Worm (Caenorhabditis elegans) whole organism, midembryonic: Measurements from ENCODE around the gene ebax-1.

Experiments used
- T22C8.4 ChIP-seq: fragments of 200-800 bp; sonication (Bioruptor generic); IDR thresholded peaks from 2 replicates; pipeline ENCODE4 v1.3.6; 2022; ENCODE audit warnings: missing genetic modification characterization, missing compliant biosample characterization
- cog-1 ChIP-seq: sonication (generic microtip); optimal IDR thresholded peaks from 2 replicates; lab custom pipeline; 2016; ENCODE audit warnings: missing genetic modification characterization, missing compliant biosample characterization
- flt-1 ChIP-seq: fragments of 200-800 bp; sonication (Bioruptor generic); IDR thresholded peaks from 2 replicates; pipeline ENCODE4 v1.3.6; 2022; ENCODE audit warnings: missing genetic modification characterization, missing compliant biosample characterization
- klf-2 ChIP-seq: fragments of 200-800 bp; sonication (Bioruptor generic); conservative IDR thresholded peaks from 2 replicates; pipeline ENCODE4 v1.3.6; 2022; ENCODE audit warnings: missing genetic modification reagents, missing genetic modification characterization, missing compliant biosample characterization
- med-1 ChIP-seq: sonication (generic microtip); optimal IDR thresholded peaks from 2 replicates; lab custom pipeline; 2017; ENCODE audit warnings: missing genetic modification characterization, mild to moderate bottlenecking, missing compliant biosample characterization, antibody characterized with exemption, missing genetic modification reagents; ENCODE audit not compliant: insufficient read depth
- ref-1 ChIP-seq: fragments of 200-800 bp; sonication (Bioruptor generic); conservative IDR thresholded peaks from 2 replicates; pipeline ENCODE4 v1.3.6; 2022; ENCODE audit warnings: missing genetic modification reagents, missing genetic modification characterization, missing compliant biosample characterization
- tab-1 ChIP-seq: fragments of 200-800 bp; sonication (Bioruptor generic); IDR thresholded peaks from 2 replicates; pipeline ENCODE4 v1.3.6; 2022; ENCODE audit warnings: missing genetic modification characterization, missing compliant biosample characterization
- ztf-23 ChIP-seq: fragments of 200-800 bp; sonication (Bioruptor generic); IDR thresholded peaks from 2 replicates; pipeline ENCODE4 v1.3.6; 2022; ENCODE audit warnings: missing genetic modification reagents, missing genetic modification characterization, missing compliant biosample characterization
- ztf-29 ChIP-seq: fragments of 200-800 bp; sonication (Bioruptor generic); IDR thresholded peaks from 2 replicates; pipeline ENCODE4 v1.3.6; 2022; ENCODE audit warnings: missing genetic modification reagents, missing genetic modification characterization, missing compliant biosample characterization

Gene ebax-1

DNA sequence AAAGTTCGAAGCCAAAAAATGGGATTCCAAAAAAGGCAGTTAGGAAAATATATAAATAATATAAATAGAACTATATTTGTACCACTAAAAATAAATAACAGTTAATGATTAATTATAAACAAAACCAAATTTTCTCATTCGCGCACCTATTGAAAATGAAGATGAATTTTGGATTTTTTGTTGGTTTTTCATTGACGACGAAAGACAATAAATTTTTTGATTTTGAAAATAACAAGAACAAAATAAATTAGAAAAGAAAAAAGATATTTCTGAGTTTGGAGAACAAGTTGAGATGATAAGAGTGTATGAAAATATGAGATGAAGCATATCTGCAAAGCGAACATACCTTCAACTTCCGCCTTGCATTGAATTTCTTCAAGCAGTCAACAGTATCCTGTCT, 50.5 kb downstream of the ebax-1 start:
- TF ChIP-seq T22C8.4 = no peak
- no peak for TF ChIP-seq ref-1 (GFP tag; lab: Robert Waterston, UW)
- TF ChIP-seq flt-1 (GFP tag; lab: Robert Waterston, UW) = no peak
- TF ChIP-seq tab-1 (GFP tag; lab: Robert Waterston, UW) = no peak
- no peak for TF ChIP-seq klf-2 (GFP tag; lab: Robert Waterston, UW)
- no peak for TF ChIP-seq ztf-23
- TF ChIP-seq med-1 (GFP tag; lab: Kevin White, UChicago) = no peak
- no peak for TF ChIP-seq cog-1 (tag; lab: Kevin White, UChicago)
- no peak for TF ChIP-seq ztf-29

DNA sequence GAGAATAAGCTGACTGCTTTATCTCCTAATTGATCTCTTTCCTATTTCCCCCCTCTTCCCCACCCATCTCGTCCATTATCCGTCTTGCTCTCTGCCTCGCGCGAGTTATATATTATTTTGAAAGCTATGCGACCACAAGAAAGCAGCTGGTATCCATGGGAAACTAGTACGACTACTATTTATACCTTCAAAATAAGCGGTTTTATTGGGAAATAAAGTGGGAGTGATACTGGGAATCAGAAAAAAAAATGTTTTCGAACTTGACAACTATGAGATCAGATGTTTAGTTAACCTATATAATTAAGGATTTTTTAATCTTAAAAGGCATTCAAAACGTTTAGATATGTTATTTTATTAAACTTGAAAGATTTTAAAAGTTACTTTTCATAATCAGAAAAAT, 52.9 kb downstream of the ebax-1 start:
- TF ChIP-seq klf-2 (GFP tag; lab: Robert Waterston, UW) = no peak
- TF ChIP-seq T22C8.4 = no peak
- no peak for TF ChIP-seq ref-1 (GFP tag; lab: Robert Waterston, UW)
- TF ChIP-seq ztf-29 = no peak
- TF ChIP-seq ztf-23 = no peak
- no peak for TF ChIP-seq cog-1 (tag; lab: Kevin White, UChicago)
- no peak for TF ChIP-seq med-1 (GFP tag; lab: Kevin White, UChicago)
- TF ChIP-seq flt-1 (GFP tag; lab: Robert Waterston, UW) = no peak

- TF ChIP-seq klf-2 (GFP tag; lab: Robert Waterston, UW) (no peak), tab-1 (GFP tag; lab: Robert Waterston, UW) (no peak), T22C8.4 (no peak), flt-1 (GFP tag; lab: Robert Waterston, UW) (no peak), med-1 (GFP tag; lab: Kevin White, UChicago) (no peak), ztf-29 (no peak), ref-1 (GFP tag; lab: Robert Waterston, UW) (no peak), cog-1 (tag; lab: Kevin White, UChicago) (no peak), ztf-23 (no peak; the same call in 1 of the 2 replicates)
Observed at ce11 chrIV:10341618-10342360, 55.0 kb downstream of the ebax-1 start.

- no peak for TF ChIP-seq klf-2 (GFP tag; lab: Robert Waterston, UW)
- TF ChIP-seq ztf-23 = no peak
- TF ChIP-seq flt-1 (GFP tag; lab: Robert Waterston, UW) = no peak
- TF ChIP-seq med-1 (GFP tag; lab: Kevin White, UChicago) = no peak
- no peak for TF ChIP-seq ztf-29
- no peak for TF ChIP-seq T22C8.4
Observed at ce11 chrIV:10342361-10342706, 55.6 kb downstream of the ebax-1 start.
